Fruit fly (Drosophila melanogaster): ENCODE measurements around the gene nyo.

dm6 chr3R:31527875-31528274, 15.0 kb upstream of the nyo start:
- TF ChIP-seq CG1620 (GFP tag; optimal IDR thresholded peaks at IDR 0.05), result no peak
- TF ChIP-seq CG7101 (tag; optimal IDR thresholded peaks at IDR 0.05), result no peak
